Worm (Caenorhabditis elegans): ENCODE results near the gene rrf-3.

DNA sequence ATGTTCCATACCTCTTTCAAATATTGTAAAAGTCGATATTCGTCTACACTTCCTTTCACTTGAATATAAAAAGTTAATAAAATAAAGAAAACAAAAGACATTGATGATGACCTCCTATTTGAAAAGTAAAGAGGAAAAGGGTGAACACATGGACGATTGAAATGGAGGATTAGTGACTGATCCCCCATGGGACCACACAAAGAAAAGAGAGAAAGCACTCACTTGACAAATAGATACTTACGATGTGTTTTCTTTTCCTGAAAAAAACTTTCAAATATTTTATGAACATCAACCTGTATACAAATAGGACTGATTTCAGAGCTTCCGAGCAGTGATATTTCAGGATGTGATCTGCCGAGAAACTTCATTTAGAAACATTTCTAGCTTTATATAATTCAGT, 14.8 kb downstream of the rrf-3 start, which contains the start of gene acr-14:
- TF ChIP-seq mec-3 (tag; optimal IDR thresholded peaks at IDR 0.05; ENCODE audit: borderline replicate concordance) (no peak), dve-1 (tag; optimal IDR thresholded peaks at IDR 0.05) (no peak), F13H6.1 (tag; optimal IDR thresholded peaks at IDR 0.05) (no peak), hlh-13 (GFP tag; optimal IDR thresholded peaks at IDR 0.05) (no peak), ama-1 (optimal IDR thresholded peaks at IDR 0.05) (no peak), gmeb-2 (tag; optimal IDR thresholded peaks at IDR 0.05) (no peak), nhr-232 (tag; optimal IDR thresholded peaks at IDR 0.05) (no peak), ets-4 (tag; optimal IDR thresholded peaks at IDR 0.05) (no peak), unc-3 (GFP tag; conservative IDR thresholded peaks at IDR 0.05) (no peak), unc-3 (tag; optimal IDR thresholded peaks at IDR 0.05) (no peak), tbx-2 (tag; optimal IDR thresholded peaks at IDR 0.05) (no peak), unc-42 (tag; optimal IDR thresholded peaks at IDR 0.05) (no peak), unc-55 (GFP tag; optimal IDR thresholded peaks at IDR 0.05) (no peak), pha-4 (tag; optimal IDR thresholded peaks at IDR 0.05) (no peak), madf-2 (tag; optimal IDR thresholded peaks at IDR 0.05) (no peak)

All from whole organism, late embryonic.